Worm (Caenorhabditis elegans) whole organism, early embryonic: ENCODE data around the gene rbmx-2.

Experiments used
- B0310.2 ChIP-seq: sonication (generic microtip); optimal IDR thresholded peaks from 2 replicates; lab custom pipeline; 2016; ENCODE audit warnings: mild to moderate bottlenecking, missing genetic modification characterization, missing compliant biosample characterization
- F13C5.2 ChIP-seq: sonication (generic microtip); optimal IDR thresholded peaks from 2 replicates; lab custom pipeline; 2017; ENCODE audit warnings: mild to moderate bottlenecking, missing genetic modification characterization, inconsistent platforms, missing compliant biosample characterization
- aly-1 ChIP-seq: sonication (generic microtip); optimal IDR thresholded peaks from 2 replicates; lab custom pipeline; 2016; ENCODE audit warnings: missing genetic modification characterization, missing compliant biosample characterization
- ama-1 ChIP-seq: fragments of 150-350 bp; optimal IDR thresholded peaks from 2 replicates; lab custom pipeline; 2014
- flt-1 ChIP-seq: fragments of 200-800 bp; sonication (Bioruptor generic); IDR thresholded peaks from 2 replicates; pipeline ENCODE4 v1.3.6; 2022; ENCODE audit warnings: missing genetic modification characterization, missing compliant biosample characterization
- hmg-4 ChIP-seq: fragments of 200-800 bp; sonication (Bioruptor generic); optimal IDR thresholded peaks from 2 replicates; lab custom pipeline; 2018; ENCODE audit warnings: mild to moderate bottlenecking, missing genetic modification characterization, missing compliant biosample characterization
- hnd-1 ChIP-seq: sonication (generic microtip); optimal IDR thresholded peaks from 2 replicates; lab custom pipeline; 2016; ENCODE audit warnings: missing genetic modification characterization, missing compliant biosample characterization
- tbx-37 ChIP-seq: fragments of 200-800 bp; sonication (Bioruptor generic); conservative IDR thresholded peaks from 2 replicates; pipeline ENCODE4 v1.3.6; 2022; ENCODE audit warnings: missing genetic modification reagents, missing genetic modification characterization, missing compliant biosample characterization

ce11 chrII:6207252-6207651, 10.5 kb upstream of the rbmx-2 start:
- TF ChIP-seq ama-1 (lab: Kevin White, UChicago) (no peak), B0310.2 (tag; lab: Kevin White, UChicago) (no peak), F13C5.2 (no peak), flt-1 (no peak), aly-1 (tag; lab: Kevin White, UChicago) (no peak), hnd-1 (no peak), tbx-37 (GFP tag; lab: Robert Waterston, UW) (no peak), hmg-4 (no peak)
